Fruit fly (Drosophila melanogaster) whole organism, embryonic: ENCODE data around the gene Nup98-96.

Experiments
- BEAF-32 ChIP-seq: fragments of 200-800 bp; sonication (Bioruptor generic); optimal IDR thresholded peaks from 3 replicates; lab custom pipeline; 2017; ENCODE audit warnings: missing biosample characterization, missing genetic modification characterization, mild to moderate bottlenecking, moderate library complexity, missing genetic modification reagents
- BtbVII ChIP-seq: fragments of 200-800 bp; sonication (Bioruptor generic); optimal IDR thresholded peaks from 3 replicates; lab custom pipeline; 2017; ENCODE audit warnings: missing biosample characterization, mild to moderate bottlenecking, missing genetic modification characterization
- CG12659 ChIP-seq: fragments of 200-800 bp; sonication (Bioruptor generic); optimal IDR thresholded peaks from 3 replicates; lab custom pipeline; 2017; ENCODE audit warnings: mild to moderate bottlenecking, missing biosample characterization, missing genetic modification reagents, missing genetic modification characterization
- CG12769 ChIP-seq: fragments of 200-800 bp; sonication (Bioruptor generic); optimal IDR thresholded peaks from 2 replicates; lab custom pipeline; 2019; ENCODE audit warnings: missing biosample characterization, mild to moderate bottlenecking, missing genetic modification characterization, moderate library complexity
- CG13424 ChIP-seq: fragments of 200-800 bp; sonication (Bioruptor generic); optimal IDR thresholded peaks from 2 replicates; lab custom pipeline; 2019; ENCODE audit warnings: missing biosample characterization, mild to moderate bottlenecking, missing genetic modification characterization, moderate library complexity
- CG15011 ChIP-seq: fragments of 200-800 bp; sonication (Bioruptor generic); optimal IDR thresholded peaks from 3 replicates; lab custom pipeline; 2018; ENCODE audit warnings: missing biosample characterization, mild to moderate bottlenecking, missing genetic modification characterization
- CG15696 ChIP-seq: fragments of 200-800 bp; sonication (Bioruptor generic); optimal IDR thresholded peaks from 2 replicates; lab custom pipeline; 2019; ENCODE audit warnings: missing biosample characterization, mild to moderate bottlenecking, missing genetic modification characterization, moderate library complexity
- CG17359 ChIP-seq: fragments of 200-800 bp; sonication (Bioruptor generic); optimal IDR thresholded peaks from 3 replicates; lab custom pipeline; 2018; ENCODE audit warnings: missing biosample characterization, mild to moderate bottlenecking, missing genetic modification characterization, moderate library complexity
- CG18011 ChIP-seq: fragments of 200-800 bp; sonication (Bioruptor generic); optimal IDR thresholded peaks from 2 replicates; lab custom pipeline; 2017; ENCODE audit warnings: missing biosample characterization, missing genetic modification characterization, mild to moderate bottlenecking, moderate library complexity, missing genotype
- CG2129 ChIP-seq: fragments of 200-800 bp; sonication (Bioruptor generic); IDR thresholded peaks from 2 replicates; pipeline ENCODE4 v1.3.6; 2022; ENCODE audit warnings: missing biosample characterization, missing genetic modification characterization; ENCODE audit not compliant: partially characterized antibody
- CG2678 ChIP-seq: fragments of 200-800 bp; sonication (Bioruptor generic); optimal IDR thresholded peaks from 3 replicates; lab custom pipeline; 2019; ENCODE audit warnings: missing biosample characterization, mild to moderate bottlenecking, missing genetic modification characterization, moderate library complexity
- CG30403 ChIP-seq: fragments of 200-800 bp; sonication (Bioruptor generic); optimal IDR thresholded peaks from 3 replicates; lab custom pipeline; 2016; ENCODE audit warnings: missing biosample characterization, missing genetic modification characterization
- CG34376 ChIP-seq: fragments of 200-800 bp; sonication (Bioruptor generic); optimal IDR thresholded peaks from 2 replicates; lab custom pipeline; 2018; ENCODE audit warnings: missing biosample characterization, mild to moderate bottlenecking, missing genetic modification characterization
- CG3838 ChIP-seq: fragments of 200-800 bp; sonication (Bioruptor generic); optimal IDR thresholded peaks from 3 replicates; lab custom pipeline; 2016; ENCODE audit warnings: missing biosample characterization, missing genetic modification characterization
- CG4360 ChIP-seq: fragments of 200-800 bp; sonication (Bioruptor generic); IDR thresholded peaks from 2 replicates; pipeline ENCODE4 v1.3.6; 2022; ENCODE audit warnings: missing biosample characterization, missing genetic modification characterization
- CG6175 ChIP-seq: fragments of 200-800 bp; sonication (Bioruptor generic); IDR thresholded peaks from 3 replicates; pipeline ENCODE4 v1.3.6; 2022; ENCODE audit warnings: missing biosample characterization, missing genetic modification characterization
- CG6683 ChIP-seq: fragments of 200-800 bp; sonication (Bioruptor generic); optimal IDR thresholded peaks from 2 replicates; lab custom pipeline; 2017; ENCODE audit warnings: missing biosample characterization, mild to moderate bottlenecking, missing genetic modification characterization, missing genetic modification reagents
- CG6791 ChIP-seq: fragments of 200-800 bp; sonication (Bioruptor generic); IDR thresholded peaks from 3 replicates; pipeline ENCODE4 v1.3.6; 2022; ENCODE audit warnings: missing biosample characterization, missing genetic modification characterization; ENCODE audit not compliant: partially characterized antibody
- CG7271 ChIP-seq: fragments of 200-800 bp; sonication (Bioruptor generic); optimal IDR thresholded peaks from 2 replicates; lab custom pipeline; 2018; ENCODE audit warnings: missing biosample characterization, mild to moderate bottlenecking, missing genetic modification characterization, moderate library complexity
- CG8359 ChIP-seq: fragments of 200-800 bp; sonication (Bioruptor generic); optimal IDR thresholded peaks from 2 replicates; lab custom pipeline; 2017; ENCODE audit warnings: missing biosample characterization, mild to moderate bottlenecking, missing genetic modification characterization, borderline replicate concordance
- CG9817 ChIP-seq: fragments of 200-800 bp; sonication (Bioruptor generic); optimal IDR thresholded peaks from 2 replicates; lab custom pipeline; 2018; ENCODE audit warnings: missing biosample characterization, mild to moderate bottlenecking, missing genetic modification characterization, moderate library complexity
- D19A ChIP-seq: fragments of 200-800 bp; optimal IDR thresholded peaks from 3 replicates; lab custom pipeline; 2019; ENCODE audit warnings: missing biosample characterization, mild to moderate bottlenecking, missing genetic modification characterization, moderate library complexity
- Dbx ChIP-seq: fragments of 200-800 bp; sonication (Bioruptor generic); IDR thresholded peaks from 3 replicates; pipeline ENCODE4 v1.3.6; 2022; ENCODE audit warnings: missing biosample characterization, missing genetic modification characterization
- Deaf1 ChIP-seq: fragments of 200-800 bp; optimal IDR thresholded peaks from 3 replicates; lab custom pipeline; 2019; ENCODE audit warnings: missing biosample characterization, mild to moderate bottlenecking, missing genetic modification characterization, moderate library complexity
- Dek ChIP-seq: fragments of 200-800 bp; sonication (Bioruptor generic); optimal IDR thresholded peaks from 3 replicates; lab custom pipeline; 2019; ENCODE audit warnings: missing biosample characterization, mild to moderate bottlenecking, missing genetic modification characterization, moderate library complexity
- Doc3 ChIP-seq: fragments of 200-800 bp; sonication (Bioruptor generic); IDR thresholded peaks from 3 replicates; pipeline ENCODE4 v1.3.6; 2022; ENCODE audit warnings: missing biosample characterization, missing genetic modification characterization; ENCODE audit not compliant: partially characterized antibody
- Dp ChIP-seq: fragments of 200-800 bp; sonication (Bioruptor generic); optimal IDR thresholded peaks from 2 replicates; lab custom pipeline; 2018; ENCODE audit warnings: missing biosample characterization, mild to moderate bottlenecking, missing genetic modification characterization, moderate library complexity
- Fer2 ChIP-seq: fragments of 200-800 bp; sonication (Bioruptor generic); optimal IDR thresholded peaks from 2 replicates; lab custom pipeline; 2018; ENCODE audit warnings: missing biosample characterization, mild to moderate bottlenecking, missing genetic modification characterization, moderate library complexity
- Gsc ChIP-seq: fragments of 200-800 bp; sonication (Bioruptor generic); IDR thresholded peaks from 2 replicates; pipeline ENCODE4 v1.3.6; 2022; ENCODE audit warnings: missing biosample characterization, missing genetic modification characterization
- Gug ChIP-seq: fragments of 200-800 bp; sonication (Bioruptor generic); IDR thresholded peaks from 4 replicates; pipeline ENCODE4 v1.3.6; 2022; ENCODE audit warnings: missing biosample characterization, missing genetic modification characterization
- HLH54F ChIP-seq: fragments of 200-800 bp; sonication (Bioruptor generic); optimal IDR thresholded peaks from 3 replicates; lab custom pipeline; 2016; ENCODE audit warnings: missing biosample characterization, missing genetic modification characterization
- MBD-R2 ChIP-seq: fragments of 200-800 bp; sonication (Bioruptor generic); IDR thresholded peaks from 2 replicates; pipeline ENCODE4 v1.3.6; 2022; ENCODE audit warnings: missing biosample characterization, missing genetic modification characterization
- Mrtf ChIP-seq: fragments of 200-800 bp; sonication (Bioruptor generic); IDR thresholded peaks from 3 replicates; pipeline ENCODE4 v1.3.6; 2022; ENCODE audit warnings: missing biosample characterization, missing genetic modification characterization
- Sin3A ChIP-seq: fragments of >200 bp; optimal IDR thresholded peaks from 2 replicates; lab custom pipeline; 2018
- YL-1 ChIP-seq: fragments of 200-800 bp; sonication (Bioruptor generic); optimal IDR thresholded peaks from 3 replicates; lab custom pipeline; 2017; ENCODE audit warnings: missing biosample characterization, mild to moderate bottlenecking, missing genetic modification characterization
- amos ChIP-seq: fragments of 200-800 bp; sonication (Bioruptor generic); IDR thresholded peaks from 2 replicates; pipeline ENCODE4 v1.3.6; 2022; ENCODE audit warnings: missing biosample characterization, missing genetic modification characterization; ENCODE audit not compliant: partially characterized antibody
- bab2 ChIP-seq: fragments of 200-800 bp; sonication (Bioruptor generic); optimal IDR thresholded peaks from 2 replicates; lab custom pipeline; 2016; ENCODE audit warnings: missing biosample characterization, missing genetic modification characterization
- cad ChIP-seq: fragments of >200 bp; optimal IDR thresholded peaks from 2 replicates; lab custom pipeline; 2017; ENCODE audit warnings: missing biosample characterization, missing genetic modification characterization
- emc ChIP-seq: fragments of 200-800 bp; sonication (Bioruptor generic); optimal IDR thresholded peaks from 2 replicates; lab custom pipeline; 2016; ENCODE audit warnings: missing biosample characterization, missing genetic modification characterization
- fd102C ChIP-seq: fragments of 200-800 bp; sonication (Bioruptor generic); optimal IDR thresholded peaks from 2 replicates; lab custom pipeline; 2018; ENCODE audit warnings: missing biosample characterization, mild to moderate bottlenecking, missing genetic modification characterization, moderate library complexity
- fd64A ChIP-seq: fragments of 200-800 bp; sonication (Bioruptor generic); optimal IDR thresholded peaks from 3 replicates; lab custom pipeline; 2018; ENCODE audit warnings: missing biosample characterization, mild to moderate bottlenecking, missing genetic modification characterization
- gcm ChIP-seq: fragments of 200-800 bp; sonication (Bioruptor generic); optimal IDR thresholded peaks from 2 replicates; lab custom pipeline; 2019; ENCODE audit warnings: missing biosample characterization, mild to moderate bottlenecking, missing genetic modification characterization, moderate library complexity
- gro ChIP-seq: fragments of 200-800 bp; sonication (Bioruptor generic); optimal IDR thresholded peaks from 2 replicates; lab custom pipeline; 2016; ENCODE audit warnings: missing biosample characterization, missing genetic modification characterization
- gsb-n ChIP-seq: fragments of 200-800 bp; sonication (Bioruptor generic); optimal IDR thresholded peaks from 3 replicates; lab custom pipeline; 2018; ENCODE audit warnings: missing biosample characterization, mild to moderate bottlenecking, missing genetic modification characterization
- h ChIP-seq: fragments of >200 bp; optimal IDR thresholded peaks from 2 replicates; lab custom pipeline; 2017
- pita ChIP-seq: fragments of 200-800 bp; sonication (Bioruptor generic); optimal IDR thresholded peaks from 2 replicates; lab custom pipeline; 2017; ENCODE audit warnings: missing biosample characterization, mild to moderate bottlenecking, missing genetic modification characterization
- sima ChIP-seq: fragments of 200-800 bp; sonication (Bioruptor generic); optimal IDR thresholded peaks from 2 replicates; lab custom pipeline; 2016; ENCODE audit warnings: missing biosample characterization, missing genetic modification characterization
- sob ChIP-seq: fragments of 200-800 bp; sonication (Bioruptor generic); IDR thresholded peaks from 2 replicates; pipeline ENCODE4 v1.3.6; 2022; ENCODE audit warnings: missing biosample characterization, missing genetic modification characterization
- tup ChIP-seq: fragments of 200-800 bp; sonication (Bioruptor generic); optimal IDR thresholded peaks from 2 replicates; lab custom pipeline; 2016; ENCODE audit warnings: missing biosample characterization, mild to moderate bottlenecking, missing genetic modification characterization, moderate library complexity
- unc-4 ChIP-seq: fragments of 200-800 bp; sonication (Bioruptor generic); IDR thresholded peaks from 2 replicates; pipeline ENCODE4 v1.3.6; 2022; ENCODE audit warnings: missing biosample characterization, missing genetic modification characterization; ENCODE audit not compliant: partially characterized antibody

Nup98-96 gene

dm6 chr3R:23767417-23767853, 14.0 kb downstream of the Nup98-96 start, which contains the start of the genes CG10214 and CG10375 (continued):
- TF ChIP-seq CG2678 (tag; lab: Kevin White, UChicago) (peak; percentile 74), tup (peak; percentile 46), CG17359 (tag; lab: Kevin White, UChicago) (peak; percentile 67), fd102C (GFP tag; lab: Kevin White, UChicago) (peak; percentile 15), Dek (tag; lab: Kevin White, UChicago) (peak; percentile 23), Dp (GFP tag; lab: Kevin White, UChicago) (peak; percentile 49), Deaf1 (tag; lab: Kevin White, UChicago) (no peak), fd64A (GFP tag; lab: Kevin White, UChicago) (no peak), pita (GFP tag; lab: Kevin White, UChicago) (no peak), CG6683 (peak; percentile 48), CG12769 (tag; lab: Kevin White, UChicago) (no peak), D19A (tag; lab: Kevin White, UChicago) (no peak), bab2 (GFP tag; lab: Kevin White, UChicago) (peak; percentile 71), CG6791 (GFP tag; lab: Robert Waterston, UW) (no peak), MBD-R2 (GFP tag; lab: Robert Waterston, UW) (peak; percentile 92), Doc3 (GFP tag; lab: Robert Waterston, UW) (0 out of 3 replicates have a peak, but pooled peaks have one; percentile 27), sob (GFP tag; lab: Robert Waterston, UW) (peak; percentile 73; the same call in 1 of the 2 replicates), BtbVII (peak; percentile 44), HLH54F (GFP tag; lab: Kevin White, UChicago) (peak; percentile 80), Gsc (GFP tag; lab: Robert Waterston, UW) (no peak), CG18011 (GFP tag; lab: Kevin White, UChicago) (peak; percentile 8), h (no peak), CG8359 (no peak), CG2129 (GFP tag; lab: Robert Waterston, UW) (0 out of 2 replicates have a peak, but pooled peaks have one; percentile 19), CG34376 (GFP tag; lab: Kevin White, UChicago) (peak; percentile 67), CG3838 (GFP tag; lab: Kevin White, UChicago) (peak; percentile 34), CG13424 (tag; lab: Kevin White, UChicago) (peak; percentile 68), BEAF-32 (GFP tag; lab: Kevin White, UChicago) (peak; percentile 72), CG15696 (tag; lab: Kevin White, UChicago) (peak; percentile 52), CG15011 (GFP tag; lab: Kevin White, UChicago) (no peak), CG7271 (no peak), YL-1 (GFP tag; lab: Kevin White, UChicago) (peak; percentile 94), emc (GFP tag; lab: Kevin White, UChicago) (peak; percentile 37), Mrtf (GFP tag; lab: Robert Waterston, UW) (no peak), unc-4 (GFP tag; lab: Robert Waterston, UW) (peak; percentile 58; the same call in 1 of the 2 replicates), CG4360 (GFP tag; lab: Robert Waterston, UW) (no peak), sima (no peak), CG9817 (tag; lab: Kevin White, UChicago) (peak; percentile 66), Dbx (GFP tag; lab: Robert Waterston, UW) (peak; percentile 73; the same call in 2 of the 3 replicates), CG6175 (GFP tag; lab: Robert Waterston, UW) (no peak), CG30403 (GFP tag; lab: Kevin White, UChicago) (peak; percentile 84), Sin3A (peak; percentile 93), gcm (peak; percentile 41), cad (GFP tag; lab: Kevin White, UChicago) (no peak), amos (peak; percentile 33; the same call in 1 of the 2 replicates), gsb-n (tag; lab: Kevin White, UChicago) (peak; percentile 50), Gug (GFP tag; lab: Robert Waterston, UW) (peak; percentile 30; the same call in 1 of the 4 replicates), gro (GFP tag; lab: Kevin White, UChicago) (peak; percentile 80), Fer2 (peak; percentile 32), CG12659 (GFP tag; lab: Kevin White, UChicago) (peak; percentile 92)
